Worm (Caenorhabditis elegans): ENCODE results near the gene T04C9.3.

ce11 chrIII:5998640-5999039 is 13.2 kb downstream of the T04C9.3 start:
- TF ChIP-seq F13C5.2 (tag; optimal IDR thresholded peaks at IDR 0.05), result no peak
- no peak for TF ChIP-seq flt-1 (GFP tag; IDR thresholded peaks at IDR 0.05)
- no peak for TF ChIP-seq sea-1 (GFP tag; conservative IDR thresholded peaks at IDR 0.05)
- no peak for TF ChIP-seq ama-1 (optimal IDR thresholded peaks at IDR 0.05)
- no peak for TF ChIP-seq hmbx-1 (tag; optimal IDR thresholded peaks at IDR 0.05)
- TF ChIP-seq hmg-4 (GFP tag; optimal IDR thresholded peaks at IDR 0.05), result no peak
- TF ChIP-seq aly-1 (tag; optimal IDR thresholded peaks at IDR 0.05), result no peak
- no peak for TF ChIP-seq tra-4 (tag; optimal IDR thresholded peaks at IDR 0.05)
- no peak for TF ChIP-seq tbx-11 (GFP tag; IDR thresholded peaks at IDR 0.05)
